Worm (Caenorhabditis elegans) whole organism, early embryonic: ENCODE results near the gene Y105C5B.1.
A peak's percentile ranks its signal among the peaks of the same experiment; 100 is the strongest.

Source experiments
- B0310.2 ChIP-seq: sonication (generic microtip); optimal IDR thresholded peaks from 2 replicates; lab custom pipeline; 2016; ENCODE audit warnings: mild to moderate bottlenecking, missing genetic modification characterization, missing compliant biosample characterization
- F13C5.2 ChIP-seq: sonication (generic microtip); optimal IDR thresholded peaks from 2 replicates; lab custom pipeline; 2017; ENCODE audit warnings: mild to moderate bottlenecking, missing genetic modification characterization, inconsistent platforms, missing compliant biosample characterization
- aly-1 ChIP-seq: sonication (generic microtip); optimal IDR thresholded peaks from 2 replicates; lab custom pipeline; 2016; ENCODE audit warnings: missing genetic modification characterization, missing compliant biosample characterization
- ama-1 ChIP-seq: fragments of 150-350 bp; optimal IDR thresholded peaks from 2 replicates; lab custom pipeline; 2014
- ceh-13 ChIP-seq: fragments of 200-800 bp; sonication (Bioruptor generic); optimal IDR thresholded peaks from 2 replicates; lab custom pipeline; 2018; ENCODE audit warnings: mild to moderate bottlenecking, missing genetic modification characterization, missing compliant biosample characterization
- ceh-36 ChIP-seq: sonication (generic microtip); optimal IDR thresholded peaks from 2 replicates; lab custom pipeline; 2016; ENCODE audit warnings: missing genetic modification characterization, inconsistent platforms, missing compliant biosample characterization
- ets-7 ChIP-seq: sonication (generic microtip); optimal IDR thresholded peaks from 2 replicates; lab custom pipeline; 2016; ENCODE audit warnings: missing genotype, missing genetic modification characterization, missing compliant biosample characterization
- flt-1 ChIP-seq: fragments of 200-800 bp; sonication (Bioruptor generic); IDR thresholded peaks from 2 replicates; pipeline ENCODE4 v1.3.6; 2022; ENCODE audit warnings: missing genetic modification characterization, missing compliant biosample characterization
- hmbx-1 ChIP-seq: sonication (generic microtip); optimal IDR thresholded peaks from 2 replicates; lab custom pipeline; 2016; ENCODE audit warnings: mild to moderate bottlenecking, missing genetic modification characterization, missing compliant biosample characterization
- hmg-4 ChIP-seq: fragments of 200-800 bp; sonication (Bioruptor generic); optimal IDR thresholded peaks from 2 replicates; lab custom pipeline; 2018; ENCODE audit warnings: mild to moderate bottlenecking, missing genetic modification characterization, missing compliant biosample characterization
- hnd-1 ChIP-seq: sonication (generic microtip); optimal IDR thresholded peaks from 2 replicates; lab custom pipeline; 2016; ENCODE audit warnings: missing genetic modification characterization, missing compliant biosample characterization
- pes-1 ChIP-seq: fragments of 200-800 bp; sonication (Bioruptor generic); IDR thresholded peaks from 2 replicates; pipeline ENCODE4 v1.3.6; 2022; ENCODE audit warnings: missing genetic modification reagents, missing genetic modification characterization, missing compliant biosample characterization
- scrt-1 ChIP-seq: fragments of 200-800 bp; sonication (Bioruptor generic); IDR thresholded peaks from 2 replicates; pipeline ENCODE4 v1.3.6; 2022; ENCODE audit warnings: missing genetic modification characterization, missing compliant biosample characterization
- sea-1 ChIP-seq: fragments of 200-800 bp; sonication (Bioruptor generic); conservative IDR thresholded peaks from 2 replicates; pipeline ENCODE4 v1.3.6; 2022; ENCODE audit warnings: missing genetic modification characterization, missing compliant biosample characterization
- tbx-11 ChIP-seq: fragments of 200-800 bp; sonication (Bioruptor generic); IDR thresholded peaks from 2 replicates; pipeline ENCODE4 v1.3.6; 2022; ENCODE audit warnings: missing genetic modification characterization, missing compliant biosample characterization
- tbx-37 ChIP-seq: fragments of 200-800 bp; sonication (Bioruptor generic); conservative IDR thresholded peaks from 2 replicates; pipeline ENCODE4 v1.3.6; 2022; ENCODE audit warnings: missing genetic modification reagents, missing genetic modification characterization, missing compliant biosample characterization
- tra-4 ChIP-seq: sonication (generic microtip); optimal IDR thresholded peaks from 2 replicates; lab custom pipeline; 2017; ENCODE audit warnings: missing genetic modification characterization, missing compliant biosample characterization

The Y105C5B.1 gene

ce11 chrIV:15853820-15854426 is 16.5 kb upstream of the Y105C5B.1 start:
- TF ChIP-seq scrt-1 (GFP tag; lab: Robert Waterston, UW): peak; percentile 64; the same call in 1 of the 2 replicates
- TF ChIP-seq hnd-1 (tag; lab: Kevin White, UChicago): no peak

DNA sequence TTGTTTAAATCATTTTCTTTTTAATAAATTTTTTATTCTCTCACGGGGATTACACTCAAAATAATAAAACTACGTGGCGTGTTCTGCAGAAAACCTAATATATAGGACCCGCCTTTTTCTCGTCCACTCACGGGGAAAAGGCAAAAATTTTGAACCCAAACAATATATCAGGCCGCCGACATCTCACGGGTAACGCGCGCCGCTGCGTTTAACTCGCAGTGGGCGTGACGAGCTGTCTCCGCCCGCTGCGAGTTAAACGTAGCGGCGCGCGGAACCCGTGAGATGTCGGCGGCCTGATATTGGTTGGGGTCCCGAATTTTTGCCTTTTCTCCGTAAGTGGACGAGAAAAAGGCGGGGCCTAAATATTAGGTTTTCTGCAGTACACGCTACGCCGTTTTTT is 9.0 kb upstream of the Y105C5B.1 start:
- no peak for TF ChIP-seq tbx-11 (GFP tag; lab: Robert Waterston, UW)

DNA sequence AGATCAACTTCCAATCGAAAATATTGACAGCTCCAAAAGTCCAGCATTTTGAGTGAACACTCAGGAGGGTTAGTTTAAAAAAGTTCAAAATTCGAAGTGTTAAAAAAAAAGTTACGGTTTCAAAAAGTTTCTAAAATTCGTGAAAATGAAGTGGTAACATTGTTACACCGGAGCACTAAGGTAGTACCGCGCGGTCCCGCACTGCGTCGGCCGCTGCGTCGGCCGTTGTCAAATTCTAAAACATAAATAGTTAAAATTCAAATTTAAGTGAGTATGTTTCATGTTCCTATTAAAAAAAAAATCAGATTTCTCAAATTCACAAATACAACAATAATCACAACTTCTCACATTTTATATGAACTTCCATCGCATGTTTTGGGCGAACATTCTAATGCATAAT is 2.2 kb upstream of the Y105C5B.1 start:
- TF ChIP-seq flt-1 (GFP tag; lab: Robert Waterston, UW) (no peak), ceh-36 (tag; lab: Kevin White, UChicago) (no peak), aly-1 (tag; lab: Kevin White, UChicago) (no peak), ets-7 (no peak), ama-1 (lab: Kevin White, UChicago) (no peak), hmbx-1 (tag; lab: Kevin White, UChicago) (no peak), F13C5.2 (tag; lab: Kevin White, UChicago) (no peak), tra-4 (tag; lab: Kevin White, UChicago) (no peak), scrt-1 (GFP tag; lab: Robert Waterston, UW) (no peak)

DNA sequence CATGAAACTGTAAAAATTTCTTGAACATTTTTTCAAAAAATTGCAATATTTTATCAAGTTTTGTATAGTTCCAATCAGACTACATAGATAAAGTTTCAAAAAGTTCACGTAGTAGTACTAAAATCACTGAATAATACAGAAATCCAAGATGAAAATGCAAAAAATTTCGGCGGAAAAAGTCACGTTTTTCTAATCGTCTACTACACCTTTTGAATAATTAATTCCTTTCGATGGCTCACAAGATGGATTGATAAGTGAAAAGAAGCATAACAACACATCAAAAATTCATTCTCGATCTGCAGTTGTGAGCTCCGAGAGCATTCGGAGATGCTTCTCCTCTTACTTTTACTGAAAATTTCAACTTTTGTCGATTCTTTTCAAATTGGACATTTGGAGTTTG is 2.2 kb downstream of the Y105C5B.1 start, which contains the start of gene gcy-25:
Gene gcy-25 (plus strand): TSS at position 301 of the 400 bp plus-strand sequence.
- TF ChIP-seq tbx-37 (GFP tag; lab: Robert Waterston, UW) (no peak), sea-1 (GFP tag; lab: Robert Waterston, UW) (no peak), B0310.2 (tag; lab: Kevin White, UChicago) (no peak)

- no peak for TF ChIP-seq sea-1 (GFP tag; lab: Robert Waterston, UW)
- no peak for TF ChIP-seq tra-4 (tag; lab: Kevin White, UChicago)
- TF ChIP-seq ama-1 (lab: Kevin White, UChicago): no peak
- no peak for TF ChIP-seq aly-1 (tag; lab: Kevin White, UChicago)
- TF ChIP-seq scrt-1 (GFP tag; lab: Robert Waterston, UW): no peak
- no peak for TF ChIP-seq hmg-4 (GFP tag; lab: Kevin White, UChicago)
- TF ChIP-seq pes-1 (GFP tag; lab: Robert Waterston, UW): no peak
These were observed 7.8 kb downstream of the Y105C5B.1 start for ce11 chrIV:15878262-15878661.

- TF ChIP-seq aly-1 (tag; lab: Kevin White, UChicago) (no peak), scrt-1 (GFP tag; lab: Robert Waterston, UW) (no peak), F13C5.2 (tag; lab: Kevin White, UChicago) (no peak), flt-1 (GFP tag; lab: Robert Waterston, UW) (no peak), ceh-13 (GFP tag; lab: Kevin White, UChicago) (no peak), hmg-4 (GFP tag; lab: Kevin White, UChicago) (no peak), hmbx-1 (tag; lab: Kevin White, UChicago) (no peak), sea-1 (GFP tag; lab: Robert Waterston, UW) (no peak), ceh-36 (tag; lab: Kevin White, UChicago) (no peak), B0310.2 (tag; lab: Kevin White, UChicago) (no peak), pes-1 (GFP tag; lab: Robert Waterston, UW) (no peak), tbx-37 (GFP tag; lab: Robert Waterston, UW) (no peak), tbx-11 (GFP tag; lab: Robert Waterston, UW) (no peak)
These were observed 9.7 kb downstream of the Y105C5B.1 start for ce11 chrIV:15880114-15880513.

- TF ChIP-seq B0310.2 (tag; lab: Kevin White, UChicago) (no peak), hnd-1 (tag; lab: Kevin White, UChicago) (no peak), sea-1 (GFP tag; lab: Robert Waterston, UW) (no peak), ceh-13 (GFP tag; lab: Kevin White, UChicago) (no peak), hmg-4 (GFP tag; lab: Kevin White, UChicago) (no peak), scrt-1 (GFP tag; lab: Robert Waterston, UW) (no peak), ama-1 (lab: Kevin White, UChicago) (no peak), tbx-11 (GFP tag; lab: Robert Waterston, UW) (no peak), aly-1 (tag; lab: Kevin White, UChicago) (no peak), ceh-36 (tag; lab: Kevin White, UChicago) (no peak), ets-7 (no peak), hmbx-1 (tag; lab: Kevin White, UChicago) (no peak), tbx-37 (GFP tag; lab: Robert Waterston, UW) (no peak), tra-4 (tag; lab: Kevin White, UChicago) (no peak), pes-1 (GFP tag; lab: Robert Waterston, UW) (no peak), flt-1 (GFP tag; lab: Robert Waterston, UW) (no peak), F13C5.2 (tag; lab: Kevin White, UChicago) (no peak)
These were observed 13.5 kb downstream of the Y105C5B.1 start, which contains the start of gene Y105C5B.3 for ce11 chrIV:15883922-15884321. TSS of gene Y105C5B.3 (plus strand) at chrIV:15884222.

DNA sequence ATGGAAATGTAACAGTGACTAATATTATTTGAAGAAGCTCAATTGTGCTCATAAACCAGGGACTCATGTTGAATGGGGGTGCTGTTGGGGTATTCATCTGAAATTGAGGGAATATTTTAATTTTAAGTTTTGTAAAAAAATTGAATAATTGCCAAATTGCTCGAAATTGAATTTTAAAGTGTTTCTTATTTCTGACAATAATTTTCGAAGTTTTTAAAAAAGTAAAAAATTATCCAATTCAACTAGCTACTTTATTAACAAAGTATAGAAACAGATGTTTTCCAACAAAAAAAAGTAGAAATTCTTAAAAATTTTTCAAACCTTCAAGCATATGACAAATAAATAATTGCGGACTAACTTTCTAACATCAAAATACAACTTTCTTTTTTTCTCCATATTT is 23.7 kb downstream of the Y105C5B.1 start, which contains the start of gene srv-14:
Gene srv-14 (minus strand): TSS at position 101 of the 400 bp plus-strand sequence.
- TF ChIP-seq hnd-1 (tag; lab: Kevin White, UChicago): no peak
- TF ChIP-seq ets-7: no peak
- TF ChIP-seq ama-1 (lab: Kevin White, UChicago): no peak
- no peak for TF ChIP-seq hmbx-1 (tag; lab: Kevin White, UChicago)
- no peak for TF ChIP-seq aly-1 (tag; lab: Kevin White, UChicago)
- TF ChIP-seq scrt-1 (GFP tag; lab: Robert Waterston, UW): no peak
- TF ChIP-seq sea-1 (GFP tag; lab: Robert Waterston, UW): no peak
- TF ChIP-seq ceh-13 (GFP tag; lab: Kevin White, UChicago): no peak
- TF ChIP-seq tbx-11 (GFP tag; lab: Robert Waterston, UW): no peak
- no peak for TF ChIP-seq tra-4 (tag; lab: Kevin White, UChicago)
- TF ChIP-seq pes-1 (GFP tag; lab: Robert Waterston, UW): no peak
- TF ChIP-seq tbx-37 (GFP tag; lab: Robert Waterston, UW): no peak
- no peak for TF ChIP-seq B0310.2 (tag; lab: Kevin White, UChicago)
- no peak for TF ChIP-seq hmg-4 (GFP tag; lab: Kevin White, UChicago)
- TF ChIP-seq ceh-36 (tag; lab: Kevin White, UChicago): no peak
- TF ChIP-seq flt-1 (GFP tag; lab: Robert Waterston, UW): no peak
- TF ChIP-seq F13C5.2 (tag; lab: Kevin White, UChicago): no peak
